Worm (Caenorhabditis elegans) whole organism, L3 larva: Measurements from ENCODE around the gene fbxb-107.

Source experiments
- skn-1 ChIP-seq: fragments of 150-350 bp; optimal IDR thresholded peaks from 2 replicates; lab custom pipeline; 2014; ENCODE audit warnings: missing biosample characterization, missing genetic modification characterization
- tbx-2 ChIP-seq: sonication (generic microtip); optimal IDR thresholded peaks from 2 replicates; lab custom pipeline; 2016; ENCODE audit warnings: mild to moderate bottlenecking, missing genetic modification characterization, missing compliant biosample characterization

ce11 chrII:2807674-2808206 lies 49.2 kb downstream of the fbxb-107 start, which contains the start of gene K12H6.12:
- TF ChIP-seq tbx-2 (tag; lab: Kevin White, UChicago) = no peak
- TF ChIP-seq skn-1 (tag; lab: Kevin White, UChicago) = no peak
